Worm (Caenorhabditis elegans): ENCODE measurements around the gene try-3.
"Not testable (repeated sequence)": the region's sequence is repeated elsewhere in the genome, so short reads cannot be mapped to it uniquely, and the experiment has no call there.

The try-3 gene

ce11 chrIV:6588080-6588613 lies 31.2 kb downstream of the try-3 start:
- TF ChIP-seq R02D3.7 (tag; optimal IDR thresholded peaks at IDR 0.05), result no peak
- TF ChIP-seq nhr-12 (tag; optimal IDR thresholded peaks at IDR 0.05), result no peak
- no peak for TF ChIP-seq fos-1 (tag; optimal IDR thresholded peaks at IDR 0.05)
- TF ChIP-seq ceh-82 (tag; optimal IDR thresholded peaks at IDR 0.05), result no peak
- no peak for TF ChIP-seq mdl-1 (tag; optimal IDR thresholded peaks at IDR 0.05)
- no peak for TF ChIP-seq aly-2 (tag; optimal IDR thresholded peaks at IDR 0.05)
- TF ChIP-seq nhr-77 (tag; optimal IDR thresholded peaks at IDR 0.05), result no peak
- TF ChIP-seq nhr-23 (tag; optimal IDR thresholded peaks at IDR 0.05), result no peak
- TF ChIP-seq lin-13 (GFP tag; optimal IDR thresholded peaks at IDR 0.05), result no peak

- no peak for TF ChIP-seq lin-11 (tag; optimal IDR thresholded peaks at IDR 0.05)
- peak; percentile 25 for TF ChIP-seq sma-9 (GFP tag; optimal IDR thresholded peaks at IDR 0.05)
- no peak for TF ChIP-seq sma-9 (tag; optimal IDR thresholded peaks at IDR 0.05)
- TF ChIP-seq fos-1 (tag; optimal IDR thresholded peaks at IDR 0.05), result peak; percentile 93
These were observed 33.1 kb downstream of the try-3 start, which contains the start of the genes lec-11 and irld-7 for ce11 chrIV:6590029-6590428. Gene lec-11, minus strand, starts transcription at chrIV:6590154. Gene irld-7, plus strand, starts transcription at chrIV:6590360.

DNA sequence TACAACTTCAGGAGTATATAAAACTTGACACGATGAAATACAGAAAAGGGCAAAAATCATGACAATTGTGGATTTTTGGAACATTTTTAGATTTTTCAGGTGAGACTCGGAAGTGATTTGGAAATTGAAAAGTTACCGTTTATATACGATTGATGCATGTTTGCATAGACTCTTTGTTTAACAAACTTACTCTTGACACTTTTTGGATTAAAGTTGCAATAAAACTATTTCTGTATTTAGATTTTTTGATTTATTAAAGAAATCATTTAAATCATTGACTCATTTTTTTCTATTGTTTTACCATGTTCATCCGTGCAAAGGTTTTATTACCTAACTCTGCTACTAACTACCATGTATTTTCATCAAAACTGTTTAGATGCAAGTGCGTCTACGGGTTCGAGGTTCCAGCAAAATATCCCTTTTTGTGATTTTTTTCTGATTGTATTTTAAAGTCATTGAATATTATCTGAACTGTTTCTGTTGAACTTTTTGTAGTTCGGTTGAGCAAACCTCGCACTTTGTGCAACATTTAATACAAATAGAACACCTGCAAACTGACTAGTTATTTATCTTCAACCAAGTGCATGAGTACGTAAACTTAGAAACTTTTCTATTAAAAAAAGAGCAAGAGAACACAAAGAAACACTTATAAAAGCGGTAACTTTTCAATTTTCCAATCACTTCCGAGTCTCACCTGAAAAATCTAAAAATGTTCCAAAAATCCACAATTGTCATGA lies 34.2 kb downstream of the try-3 start, which contains the start of the genes nspb-1 and nspb-2:
Gene nspb-1, minus strand, starts transcription at position 101 of the 737 bp plus-strand sequence.
Gene nspb-2, plus strand, starts transcription at position 687 of the 737 bp plus-strand sequence.
- not testable (repeated sequence) for TF ChIP-seq fos-1 (tag; optimal IDR thresholded peaks at IDR 0.05); elt-3 (tag; optimal IDR thresholded peaks at IDR 0.05); unc-62 (GFP tag; optimal IDR thresholded peaks at IDR 0.05)

- not testable (repeated sequence) for TF ChIP-seq aly-2 (tag; optimal IDR thresholded peaks at IDR 0.05); ceh-16 (tag; optimal IDR thresholded peaks at IDR 0.05); sma-3 (GFP tag; optimal IDR thresholded peaks at IDR 0.05)
These were observed 37.9 kb downstream of the try-3 start, which contains the start of gene nspb-3 for ce11 chrIV:6594871-6595270. Gene nspb-3, minus strand, starts transcription at chrIV:6594971.

DNA sequence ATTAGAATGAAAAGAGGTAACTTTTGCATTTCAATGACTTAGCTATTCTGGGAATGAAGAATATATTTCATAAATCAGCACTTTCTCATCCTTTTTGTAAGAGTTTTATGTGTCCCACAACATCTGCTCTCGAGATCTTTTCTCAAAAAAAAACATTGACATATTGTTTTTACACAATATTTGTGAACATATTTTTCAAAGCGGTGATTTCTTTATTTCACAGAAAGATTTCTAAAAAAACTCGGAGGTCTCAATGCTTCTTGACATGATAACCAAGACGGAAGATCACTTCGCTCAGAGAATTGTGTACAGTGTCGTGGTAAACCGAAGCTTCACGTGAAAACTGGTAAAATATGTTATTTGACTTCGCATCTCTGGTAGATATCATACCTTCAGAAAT lies 39.0 kb downstream of the try-3 start, which contains the start of gene F38A5.22:
Gene F38A5.22, minus strand, starts transcription at position 29 of the 400 bp plus-strand sequence.
- TF ChIP-seq nhr-11 (tag; optimal IDR thresholded peaks at IDR 0.05), result no peak
- no peak for TF ChIP-seq nhr-25 (tag; optimal IDR thresholded peaks at IDR 0.05)
- no peak for TF ChIP-seq unc-39 (tag; optimal IDR thresholded peaks at IDR 0.05)
- no peak for TF ChIP-seq aly-2 (tag; optimal IDR thresholded peaks at IDR 0.05)
- no peak for TF ChIP-seq sem-4 (tag; optimal IDR thresholded peaks at IDR 0.05)
- no peak for TF ChIP-seq nhr-10 (tag; optimal IDR thresholded peaks at IDR 0.05)
- no peak for TF ChIP-seq lin-11 (tag; optimal IDR thresholded peaks at IDR 0.05)
- TF ChIP-seq sma-3 (GFP tag; optimal IDR thresholded peaks at IDR 0.05), result no peak
- no peak for TF ChIP-seq unc-55 (GFP tag; optimal IDR thresholded peaks at IDR 0.05)
- TF ChIP-seq C34F6.9 (tag; optimal IDR thresholded peaks at IDR 0.05), result no peak
- no peak for TF ChIP-seq Y55F3AM.14 (GFP tag; optimal IDR thresholded peaks at IDR 0.05)
- TF ChIP-seq R02D3.7 (tag; optimal IDR thresholded peaks at IDR 0.05), result no peak
- TF ChIP-seq dmd-4 (tag; optimal IDR thresholded peaks at IDR 0.05), result no peak
- no peak for TF ChIP-seq mdl-1 (tag; optimal IDR thresholded peaks at IDR 0.05)
- TF ChIP-seq skn-1 (tag; optimal IDR thresholded peaks at IDR 0.05), result no peak
- no peak for TF ChIP-seq alr-1 (tag; optimal IDR thresholded peaks at IDR 0.05)
- no peak for TF ChIP-seq mab-5 (tag; optimal IDR thresholded peaks at IDR 0.05)

DNA sequence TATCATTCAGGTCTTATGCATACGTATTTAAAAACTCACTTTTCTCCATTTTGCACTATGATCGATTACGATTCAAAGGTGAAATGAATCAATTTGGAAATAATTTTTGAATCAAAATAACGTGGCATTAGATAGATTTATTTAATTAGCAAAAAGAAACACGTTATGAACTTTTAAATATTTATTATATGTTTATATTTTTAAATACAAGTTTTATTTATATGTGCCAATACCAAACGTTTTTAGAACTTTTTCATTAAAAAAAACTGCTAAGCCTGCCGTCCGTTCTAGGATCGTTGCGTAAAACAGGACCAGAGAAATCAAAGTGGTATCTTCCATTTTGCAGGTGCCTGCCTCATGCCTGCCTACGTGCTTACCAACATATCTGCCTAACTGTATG lies 40.3 kb downstream of the try-3 start, which contains the start of gene F38A5.6:
Gene F38A5.6, minus strand, starts transcription at position 101 of the 400 bp plus-strand sequence.
- TF ChIP-seq C34F6.9 (tag; optimal IDR thresholded peaks at IDR 0.05), result no peak
- no peak for TF ChIP-seq sma-3 (GFP tag; optimal IDR thresholded peaks at IDR 0.05)
- no peak for TF ChIP-seq nhr-11 (tag; optimal IDR thresholded peaks at IDR 0.05)
- TF ChIP-seq ztf-11 (tag; optimal IDR thresholded peaks at IDR 0.05), result no peak
- no peak for TF ChIP-seq nhr-21 (tag; optimal IDR thresholded peaks at IDR 0.05)
- TF ChIP-seq lin-11 (tag; optimal IDR thresholded peaks at IDR 0.05), result no peak
- no peak for TF ChIP-seq nhr-23 (tag; optimal IDR thresholded peaks at IDR 0.05)
- no peak for TF ChIP-seq ztf-4 (tag; optimal IDR thresholded peaks at IDR 0.05)
- TF ChIP-seq Y55F3AM.14 (GFP tag; optimal IDR thresholded peaks at IDR 0.05), result no peak
- no peak for TF ChIP-seq zag-1 (tag; optimal IDR thresholded peaks at IDR 0.05)
- TF ChIP-seq crh-2 (tag; optimal IDR thresholded peaks at IDR 0.05), result no peak
- TF ChIP-seq nhr-237 (tag; optimal IDR thresholded peaks at IDR 0.05), result no peak
- TF ChIP-seq elt-3 (tag; optimal IDR thresholded peaks at IDR 0.05), result no peak
- TF ChIP-seq nhr-10 (tag; optimal IDR thresholded peaks at IDR 0.05), result no peak
- TF ChIP-seq nhr-77 (tag; optimal IDR thresholded peaks at IDR 0.05), result no peak

Data from whole organism, L2 larva.